Worm (Caenorhabditis elegans): ENCODE data around the gene F56C3.3.

DNA sequence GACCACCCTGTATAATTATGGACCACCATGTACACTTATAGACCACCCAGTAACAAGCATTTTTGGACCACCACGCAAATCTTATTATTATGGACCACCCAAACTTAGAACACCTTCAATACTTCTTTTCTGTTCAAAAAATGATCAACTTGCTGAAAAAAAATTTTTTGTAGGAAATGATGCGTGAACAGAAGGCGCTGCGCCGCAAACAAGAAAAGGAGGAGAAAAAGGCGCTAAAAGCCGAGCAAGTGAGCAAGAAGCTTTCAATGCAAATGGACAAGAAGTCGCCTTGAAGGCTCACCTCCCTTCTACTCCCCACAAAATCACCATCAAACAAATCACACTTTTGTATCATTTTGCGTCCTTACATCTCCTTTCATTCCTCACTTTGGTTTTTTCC is 31.0 kb downstream of the F56C3.3 start:
- TF ChIP-seq him-1 (tag; optimal IDR thresholded peaks at IDR 0.05) (no peak), W03F9.2 (tag; optimal IDR thresholded peaks at IDR 0.05) (no peak), dao-5 (tag; optimal IDR thresholded peaks at IDR 0.05) (no peak)
